Worm (Caenorhabditis elegans) whole organism, L4 larva: ENCODE results near the gene rle-1.

Experiments
- F26F4.8 ChIP-seq: fragments of 200-800 bp; sonication (Bioruptor generic); conservative IDR thresholded peaks from 2 replicates; pipeline ENCODE4 v1.3.6; 2022; ENCODE audit warnings: missing genetic modification characterization, missing compliant biosample characterization
- Y48G9A.11 ChIP-seq: fragments of 200-800 bp; sonication (Bioruptor generic); IDR thresholded peaks from 2 replicates; pipeline ENCODE4 v1.3.6; 2022; ENCODE audit warnings: missing genetic modification reagents, missing genetic modification characterization, missing compliant biosample characterization
- aly-2 ChIP-seq: sonication (generic microtip); optimal IDR thresholded peaks from 2 replicates; lab custom pipeline; 2018; ENCODE audit warnings: missing biosample characterization, missing genetic modification characterization
- ama-1 ChIP-seq: fragments of 150-350 bp; optimal IDR thresholded peaks from 2 replicates; lab custom pipeline; 2014; ENCODE audit warnings: inconsistent platforms, mixed read lengths
- arid-1 ChIP-seq: fragments of 200-800 bp; sonication (Bioruptor generic); conservative IDR thresholded peaks from 2 replicates; pipeline ENCODE4 v1.3.6; 2022; ENCODE audit warnings: missing genetic modification reagents, missing genetic modification characterization, missing compliant biosample characterization
- daf-12 ChIP-seq: fragments of 150-350 bp; optimal IDR thresholded peaks from 2 replicates; lab custom pipeline; 2014; ENCODE audit warnings: missing biosample characterization, missing genetic modification reagents, missing genetic modification characterization
- dpl-1 ChIP-seq: fragments of 150-350 bp; optimal IDR thresholded peaks from 2 replicates; lab custom pipeline; 2014; ENCODE audit warnings: missing biosample characterization, missing genetic modification reagents, missing genetic modification characterization
- duxl-1 ChIP-seq: sonication (generic microtip); optimal IDR thresholded peaks from 2 replicates; lab custom pipeline; 2016; ENCODE audit warnings: mild to moderate bottlenecking, missing genetic modification characterization, moderate library complexity, missing compliant biosample characterization; ENCODE audit not compliant: poor library complexity
- egl-27 ChIP-seq: sonication (generic microtip); optimal IDR thresholded peaks from 3 replicates; lab custom pipeline; 2017; ENCODE audit warnings: missing biosample characterization, missing genetic modification reagents, missing genetic modification characterization
- fkh-10 ChIP-seq: fragments of 150-350 bp; optimal IDR thresholded peaks from 2 replicates; lab custom pipeline; 2014; ENCODE audit warnings: missing biosample characterization, missing genetic modification reagents, missing genetic modification characterization
- hlh-30 ChIP-seq: sonication (generic microtip); optimal IDR thresholded peaks from 2 replicates; lab custom pipeline; 2017; ENCODE audit warnings: antibody characterized with exemption, mild to moderate bottlenecking, missing genetic modification characterization, missing compliant biosample characterization; ENCODE audit not compliant: insufficient read depth
- hmg-1.1 ChIP-seq: fragments of 200-800 bp; sonication (Bioruptor generic); IDR thresholded peaks from 2 replicates; pipeline ENCODE4 v1.3.6; 2022; ENCODE audit warnings: missing genetic modification reagents, missing genetic modification characterization, missing compliant biosample characterization
- jun-1 ChIP-seq: fragments of 150-350 bp; optimal IDR thresholded peaks from 2 replicates; lab custom pipeline; 2014; ENCODE audit warnings: missing biosample characterization, missing genetic modification reagents, missing genetic modification characterization
- lin-1 ChIP-seq: fragments of 200-800 bp; sonication (Bioruptor generic); IDR thresholded peaks from 2 replicates; pipeline ENCODE4 v1.3.6; 2022; ENCODE audit warnings: missing genetic modification reagents, missing genetic modification characterization, missing compliant biosample characterization
- lin-38 ChIP-seq: fragments of 200-800 bp; sonication (Bioruptor generic); IDR thresholded peaks from 2 replicates; pipeline ENCODE4 v1.3.6; 2022; ENCODE audit warnings: missing genetic modification reagents, missing genetic modification characterization, missing compliant biosample characterization
- lin-39 ChIP-seq: fragments of 150-350 bp; optimal IDR thresholded peaks from 2 replicates; lab custom pipeline; 2014; ENCODE audit warnings: missing biosample characterization, missing genetic modification reagents, missing genetic modification characterization
- lsy-2 ChIP-seq, 2 experiments: fragments of 150-350 bp in 1 of 2; sonication (generic microtip) in 1 of 2; optimal IDR thresholded peaks; 2 replicates each; lab custom pipeline; 2014 to 2017; ENCODE audit warnings: missing biosample characterization in 2 of 2, missing genetic modification characterization in 2 of 2
- mdl-1 ChIP-seq, 2 experiments: fragments of 150-350 bp in 1 of 2; sonication (generic microtip) in 1 of 2; optimal IDR thresholded peaks; 2 replicates each; lab custom pipeline; 2014 to 2017; ENCODE audit warnings: missing biosample characterization in 2 of 2, missing genetic modification characterization in 2 of 2
- mep-1 ChIP-seq: fragments of 150-350 bp; sonication (generic microtip); optimal IDR thresholded peaks from 3 replicates; lab custom pipeline; 2014; ENCODE audit warnings: missing biosample characterization, missing genetic modification characterization
- mes-2 ChIP-seq: sonication (generic microtip); optimal IDR thresholded peaks from 2 replicates; lab custom pipeline; 2016; ENCODE audit warnings: missing genotype, mild to moderate bottlenecking, missing genetic modification characterization, missing compliant biosample characterization; ENCODE audit not compliant: poor library complexity, severe bottlenecking
- nhr-11 ChIP-seq: fragments of 150-350 bp; optimal IDR thresholded peaks from 2 replicates; lab custom pipeline; 2014; ENCODE audit warnings: missing biosample characterization, missing genetic modification characterization
- nhr-111 ChIP-seq: fragments of 200-800 bp; sonication (Bioruptor generic); optimal IDR thresholded peaks from 2 replicates; lab custom pipeline; 2018; ENCODE audit warnings: mild to moderate bottlenecking, missing genetic modification characterization, missing compliant biosample characterization
- nhr-25 ChIP-seq: sonication (generic microtip); optimal IDR thresholded peaks from 2 replicates; lab custom pipeline; 2017; ENCODE audit warnings: missing genetic modification characterization, mild to moderate bottlenecking, missing compliant biosample characterization, antibody characterized with exemption, moderate library complexity, borderline replicate concordance; ENCODE audit not compliant: insufficient read depth
- nhr-41 ChIP-seq: fragments of 200-800 bp; sonication (Bioruptor generic); IDR thresholded peaks from 2 replicates; pipeline ENCODE4 v1.3.6; 2022; ENCODE audit warnings: missing genetic modification reagents, missing genetic modification characterization, missing compliant biosample characterization
- nhr-6 ChIP-seq: fragments of 150-350 bp; optimal IDR thresholded peaks from 2 replicates; lab custom pipeline; 2014; ENCODE audit warnings: missing biosample characterization, missing genetic modification characterization
- pqm-1 ChIP-seq: sonication (generic microtip); optimal IDR thresholded peaks from 2 replicates; lab custom pipeline; 2017; ENCODE audit warnings: missing biosample characterization, missing genetic modification characterization
- rbr-2 ChIP-seq: sonication (generic microtip); optimal IDR thresholded peaks from 2 replicates; lab custom pipeline; 2016; ENCODE audit warnings: missing genotype, missing genetic modification characterization, missing compliant biosample characterization
- sdz-12 ChIP-seq: fragments of 200-800 bp; sonication (Bioruptor generic); optimal IDR thresholded peaks from 2 replicates; lab custom pipeline; 2018; ENCODE audit warnings: mild to moderate bottlenecking, missing genetic modification characterization, missing compliant biosample characterization
- snpc-4 ChIP-seq: fragments of 150-350 bp; optimal IDR thresholded peaks from 2 replicates; lab custom pipeline; 2014; ENCODE audit warnings: missing biosample characterization, missing genetic modification characterization
- tra-1 ChIP-seq: fragments of 200-800 bp; sonication (Bioruptor generic); IDR thresholded peaks from 2 replicates; pipeline ENCODE4 v1.3.6; 2022; ENCODE audit warnings: missing genetic modification reagents, missing genetic modification characterization, missing compliant biosample characterization
- unc-39 ChIP-seq: sonication (generic microtip); optimal IDR thresholded peaks from 2 replicates; lab custom pipeline; 2017; ENCODE audit warnings: missing biosample characterization, missing genetic modification characterization
- unc-62 ChIP-seq, 3 experiments: fragments of 150-350 bp in 1 of 3; sonication (generic microtip); optimal IDR thresholded peaks in 2 of 3; peaks in 1 of 3; 1 replicate in 1 of 3; 2 replicates in 2 of 3; lab custom pipeline; 2014 to 2017; ENCODE audit warnings: missing biosample characterization in 3 of 3, missing genetic modification characterization in 3 of 3, missing genetic modification reagents in 3 of 3, missing genotype in 1 of 3
- zag-1 ChIP-seq: fragments of 150-350 bp; optimal IDR thresholded peaks from 2 replicates; lab custom pipeline; 2014; ENCODE audit warnings: missing biosample characterization, missing genetic modification characterization
- zfp-2 ChIP-seq: sonication (generic microtip); optimal IDR thresholded peaks from 2 replicates; lab custom pipeline; 2016; ENCODE audit warnings: mild to moderate bottlenecking, missing genetic modification characterization, missing compliant biosample characterization
- zip-11 ChIP-seq: fragments of 200-800 bp; sonication (Bioruptor generic); IDR thresholded peaks from 2 replicates; pipeline ENCODE4 v1.3.6; 2022; ENCODE audit warnings: missing genetic modification characterization, missing compliant biosample characterization
- zip-2 ChIP-seq: fragments of 150-350 bp; optimal IDR thresholded peaks from 2 replicates; lab custom pipeline; 2014; ENCODE audit warnings: missing biosample characterization, missing genetic modification characterization
- ztf-7 ChIP-seq: fragments of 150-350 bp; optimal IDR thresholded peaks from 2 replicates; lab custom pipeline; 2014; ENCODE audit warnings: missing biosample characterization, missing genetic modification characterization

The rle-1 gene

DNA sequence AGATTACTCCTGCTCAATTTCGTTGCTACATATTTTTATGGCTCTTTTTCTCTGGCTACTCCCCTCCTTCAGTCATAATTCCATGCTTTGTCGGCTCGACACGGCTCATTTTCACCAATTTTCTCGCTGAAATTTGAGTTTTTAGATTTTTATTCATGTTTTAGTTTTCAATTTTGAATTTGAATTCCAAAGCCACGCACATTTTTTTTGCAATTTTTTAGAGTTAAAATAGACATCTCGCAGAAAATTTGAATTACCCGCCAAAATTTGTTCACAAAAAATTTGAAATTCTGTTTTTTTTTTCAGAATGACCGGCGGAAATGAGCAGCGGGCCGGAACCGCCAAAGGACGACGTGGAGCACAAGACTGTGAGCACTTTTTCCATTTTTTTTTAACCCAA, 33.7 kb upstream of the rle-1 start, which contains the start of gene unc-119:
Gene unc-119, plus strand, starts transcription at position 301 of the 400 bp plus-strand sequence.
- TF ChIP-seq unc-39 (tag; lab: Kevin White, UChicago) (no peak), lin-38 (GFP tag; lab: Robert Waterston, UW) (no peak), mdl-1 (tag; optimal IDR thresholded peaks at IDR 0.05; lab: Kevin White, UChicago) (no peak), arid-1 (GFP tag; lab: Robert Waterston, UW) (no peak), zip-11 (GFP tag; lab: Robert Waterston, UW) (no peak), egl-27 (tag; lab: Kevin White, UChicago) (no peak), ama-1 (lab: Kevin White, UChicago) (no peak)

DNA sequence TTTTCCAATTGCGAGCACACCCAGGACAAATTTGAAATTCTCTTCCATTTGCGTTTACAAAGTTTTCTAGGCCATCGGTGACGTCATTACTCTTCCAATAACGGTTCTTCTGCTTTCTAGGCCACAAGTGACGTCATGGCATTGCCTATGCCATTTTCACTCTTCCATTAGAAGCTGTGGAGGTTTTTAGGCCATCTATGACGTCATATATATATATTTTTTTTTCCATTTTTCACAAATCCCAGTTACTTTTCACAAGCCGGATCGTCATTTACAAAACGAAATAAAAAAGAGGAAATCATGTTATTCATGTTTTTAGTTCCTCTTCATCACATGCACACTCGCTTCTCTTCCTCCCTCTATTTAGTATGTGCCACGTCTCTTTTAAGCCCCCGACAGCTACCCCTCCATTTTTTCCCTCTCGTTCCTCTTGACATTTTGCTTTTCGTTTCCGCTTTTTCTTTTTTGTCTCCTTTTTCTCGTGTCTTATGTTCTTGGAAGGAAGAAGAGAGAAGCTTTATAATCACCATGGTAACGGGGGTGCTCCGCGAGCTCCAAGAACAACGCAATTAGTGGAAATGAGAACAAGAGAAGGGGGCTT, 32.9 kb upstream of the rle-1 start:
- TF ChIP-seq nhr-41 = no peak
- TF ChIP-seq duxl-1 = no peak
- peak; percentile 47 for TF ChIP-seq mep-1 (tag; lab: Kevin White, UChicago)
- TF ChIP-seq zag-1 = no peak
- peak; percentile 76 for TF ChIP-seq fkh-10
- no peak for TF ChIP-seq zip-2 (tag; lab: Kevin White, UChicago)
- TF ChIP-seq tra-1 (GFP tag; lab: Robert Waterston, UW) = no peak
- TF ChIP-seq nhr-111 (GFP tag; lab: Kevin White, UChicago) = no peak
- no peak for TF ChIP-seq ztf-7 (tag; lab: Kevin White, UChicago)
- no peak for TF ChIP-seq nhr-6 (tag; lab: Kevin White, UChicago)
- TF ChIP-seq lsy-2 (tag; optimal IDR thresholded peaks at IDR 0.05; lab: Kevin White, UChicago) = peak in 1 of 2 experiments; percentile 55
- no peak for TF ChIP-seq zip-11 (GFP tag; lab: Robert Waterston, UW)
- no peak for TF ChIP-seq zfp-2 (tag; lab: Kevin White, UChicago)
- peak; percentile 77 for TF ChIP-seq nhr-11 (tag; lab: Kevin White, UChicago)
- TF ChIP-seq daf-12 = no peak
- TF ChIP-seq arid-1 (GFP tag; lab: Robert Waterston, UW) = no peak
- no peak for TF ChIP-seq lin-1 (GFP tag; lab: Robert Waterston, UW)
- peak; percentile 1 for TF ChIP-seq mes-2
- no peak for TF ChIP-seq aly-2
- 0 out of 2 replicates have a peak, but pooled peaks have one; percentile 20 for TF ChIP-seq hmg-1.1 (GFP tag; lab: Robert Waterston, UW)
- TF ChIP-seq jun-1 = no peak
- no peak for TF ChIP-seq dpl-1 (GFP tag; lab: Kevin White, UChicago)
- TF ChIP-seq unc-62 (GFP tag; optimal IDR thresholded peaks at IDR 0.05 in 1 of 2; lab: Kevin White, UChicago) = peak in 1 of 2 experiments; percentile 78
- TF ChIP-seq unc-62 (tag; optimal IDR thresholded peaks at IDR 0.05; lab: Kevin White, UChicago) = no peak
- no peak for TF ChIP-seq lin-39 (tag; lab: Kevin White, UChicago)
- peak; percentile 67 for TF ChIP-seq hlh-30 (tag; lab: Kevin White, UChicago)
- TF ChIP-seq sdz-12 (GFP tag; lab: Kevin White, UChicago) = no peak
- TF ChIP-seq mdl-1 (tag; optimal IDR thresholded peaks at IDR 0.05; lab: Kevin White, UChicago) = peak in 1 of 2 experiments; percentile 57
- TF ChIP-seq Y48G9A.11 (GFP tag; lab: Robert Waterston, UW) = no peak
- TF ChIP-seq rbr-2 (tag; lab: Kevin White, UChicago) = peak; percentile 46
- TF ChIP-seq F26F4.8 (GFP tag; lab: Robert Waterston, UW) = no peak
- TF ChIP-seq nhr-25 (tag; lab: Kevin White, UChicago) = no peak
- TF ChIP-seq snpc-4 (tag; lab: Kevin White, UChicago) = no peak
- no peak for TF ChIP-seq pqm-1
